Worm (Caenorhabditis elegans) whole organism, L3 larva: ENCODE results near the gene nhr-120.

Experiments used
- ZK546.5 ChIP-seq: sonication (generic microtip); optimal IDR thresholded peaks from 2 replicates; lab custom pipeline; 2017; ENCODE audit warnings: missing biosample characterization, missing genetic modification characterization
- aly-2 ChIP-seq: fragments of 150-350 bp; optimal IDR thresholded peaks from 2 replicates; lab custom pipeline; 2014; ENCODE audit warnings: missing biosample characterization, missing genetic modification characterization
- ceh-82 ChIP-seq: fragments of 150-350 bp; optimal IDR thresholded peaks from 2 replicates; lab custom pipeline; 2014; ENCODE audit warnings: missing biosample characterization, missing genetic modification characterization
- ceh-9 ChIP-seq: sonication (generic microtip); optimal IDR thresholded peaks from 2 replicates; lab custom pipeline; 2018; ENCODE audit warnings: missing biosample characterization, missing genetic modification characterization
- nhr-28 ChIP-seq: fragments of 150-350 bp; optimal IDR thresholded peaks from 2 replicates; lab custom pipeline; 2014; ENCODE audit warnings: missing biosample characterization, missing genetic modification characterization
- nhr-76 ChIP-seq: fragments of 150-350 bp; sonication (generic microtip); optimal IDR thresholded peaks from 5 replicates; lab custom pipeline; 2014; ENCODE audit warnings: missing biosample characterization, missing genetic modification characterization
- nhr-77 ChIP-seq: fragments of 150-350 bp; optimal IDR thresholded peaks from 2 replicates; lab custom pipeline; 2014; ENCODE audit warnings: missing biosample characterization, missing genetic modification characterization
- snpc-4 ChIP-seq: fragments of 150-350 bp; optimal IDR thresholded peaks from 2 replicates; lab custom pipeline; 2014; ENCODE audit warnings: missing biosample characterization, missing genetic modification characterization
- unc-62 ChIP-seq: fragments of 150-350 bp; sonication (generic microtip); optimal IDR thresholded peaks from 4 replicates; lab custom pipeline; 2014; ENCODE audit warnings: missing biosample characterization, missing genetic modification reagents, missing genetic modification characterization

DNA sequence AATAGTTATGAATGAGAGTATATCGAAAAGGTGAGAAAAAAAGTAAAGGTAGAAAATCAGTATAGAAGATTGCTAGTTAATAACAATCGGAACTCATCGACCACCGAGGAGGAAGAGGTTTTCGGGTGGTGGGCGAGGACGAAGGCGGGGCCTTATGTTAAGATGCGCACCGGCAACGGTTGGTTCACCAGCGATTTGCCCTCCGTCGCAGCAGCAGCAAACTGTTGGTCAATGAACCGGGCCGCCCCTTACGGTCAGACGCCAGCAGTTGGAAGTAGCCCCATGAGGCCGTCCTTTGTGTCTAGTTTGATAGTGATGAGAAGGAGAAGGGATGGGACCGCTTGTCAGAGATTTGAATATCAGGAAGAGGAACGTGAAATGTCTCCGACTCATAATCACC is 28.5 kb upstream of the nhr-120 start, which contains the start of gene nhr-137:
- no peak for TF ChIP-seq nhr-77
- no peak for TF ChIP-seq unc-62 (GFP tag; lab: Kevin White, UChicago)
- TF ChIP-seq ceh-9 (tag; lab: Kevin White, UChicago), result no peak
- no peak for TF ChIP-seq ceh-82 (tag; lab: Kevin White, UChicago)
- TF ChIP-seq nhr-76 (tag; lab: Kevin White, UChicago), result no peak
- no peak for TF ChIP-seq aly-2 (tag; lab: Kevin White, UChicago)
- no peak for TF ChIP-seq snpc-4 (tag; lab: Kevin White, UChicago)
- no peak for TF ChIP-seq ZK546.5 (tag; lab: Kevin White, UChicago)
- no peak for TF ChIP-seq nhr-28
